Fruit fly (Drosophila melanogaster): Measurements from ENCODE around the gene CG46281.

Gene CG46281

DNA sequence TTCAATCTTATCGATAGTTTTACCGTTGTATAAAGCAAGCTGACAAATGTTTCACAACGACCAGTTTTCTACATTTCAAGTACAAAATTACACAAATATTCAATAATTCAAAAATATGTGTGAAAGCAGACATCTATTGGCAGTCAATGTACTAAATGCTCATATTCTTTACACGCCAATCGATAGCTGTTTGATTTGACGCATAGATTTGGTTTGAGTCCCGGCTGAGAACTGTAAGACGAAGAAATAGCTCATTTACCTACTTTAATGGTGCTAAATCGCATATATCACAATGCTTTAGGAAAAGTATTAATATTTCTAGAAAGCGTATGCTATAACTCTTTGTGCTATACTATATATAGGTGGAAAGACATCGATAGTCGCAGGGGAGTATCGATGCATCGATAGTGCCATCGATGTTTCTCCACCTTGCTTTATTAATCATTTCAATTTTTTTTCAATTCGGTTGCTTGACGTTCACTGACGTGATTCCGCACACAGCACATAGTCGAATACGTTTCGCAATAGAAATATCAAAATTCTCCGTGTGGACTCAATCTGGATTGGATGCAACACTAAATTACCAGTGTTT lies 49.4 kb downstream of the CG46281 start, which contains the start of gene Paip2 (continued):
- peak; percentile 85 for TF ChIP-seq abd-A (tag; optimal IDR thresholded peaks at IDR 0.05)
- TF ChIP-seq Dll (GFP tag; IDR thresholded peaks at IDR 0.05; ENCODE audit: partially characterized antibody) = peak; percentile 99
- TF ChIP-seq CG34422 (GFP tag; IDR thresholded peaks at IDR 0.05) = no peak
- peak; percentile 67 for TF ChIP-seq CG17186 (GFP tag; optimal IDR thresholded peaks at IDR 0.05)
- TF ChIP-seq CG16863 (GFP tag; optimal IDR thresholded peaks at IDR 0.05) = no peak
- 0 out of 2 replicates have a peak, but pooled peaks have one; percentile 24 for TF ChIP-seq al (GFP tag; IDR thresholded peaks at IDR 0.05)
- peak; percentile 97 for TF ChIP-seq bbx (GFP tag; IDR thresholded peaks at IDR 0.05; ENCODE audit: partially characterized antibody)
- peak; percentile 95 for TF ChIP-seq E2f2 (GFP tag; IDR thresholded peaks at IDR 0.05)
- peak; percentile 1 for TF ChIP-seq CG8944 (GFP tag; optimal IDR thresholded peaks at IDR 0.05)
- TF ChIP-seq Xrp1 (GFP tag; IDR thresholded peaks at IDR 0.05) = no peak
- no peak for TF ChIP-seq Optix (GFP tag; IDR thresholded peaks at IDR 0.05)
- peak; percentile 97 for TF ChIP-seq Bgb (GFP tag; IDR thresholded peaks at IDR 0.05; ENCODE audit: partially characterized antibody)
- TF ChIP-seq CG31441 (GFP tag; IDR thresholded peaks at IDR 0.05) = 0 out of 2 replicates have a peak, but pooled peaks have one; percentile 19
- TF ChIP-seq CG11085 (GFP tag; IDR thresholded peaks at IDR 0.05) = no peak
- TF ChIP-seq sens (GFP tag) = peak; percentile 70
- no peak for TF ChIP-seq psq (GFP tag; optimal IDR thresholded peaks at IDR 0.05)
- no peak for TF ChIP-seq ATbp (GFP tag; optimal IDR thresholded peaks at IDR 0.05)
- peak; percentile 98 for TF ChIP-seq hbn (GFP tag; IDR thresholded peaks at IDR 0.05; ENCODE audit: partially characterized antibody)
- no peak for TF ChIP-seq CG10543 (GFP tag; optimal IDR thresholded peaks at IDR 0.05)
- peak; percentile 8 for TF ChIP-seq Hr3 (GFP tag; optimal IDR thresholded peaks at IDR 0.05)
- TF ChIP-seq Ets97D (GFP tag; optimal IDR thresholded peaks at IDR 0.05) = peak; percentile 79
- peak; percentile 99 for TF ChIP-seq sna (GFP tag; IDR thresholded peaks at IDR 0.05; ENCODE audit: partially characterized antibody)
- peak; percentile 88 for TF ChIP-seq CG18011 (GFP tag; optimal IDR thresholded peaks at IDR 0.05)
- TF ChIP-seq Doc3 (GFP tag; IDR thresholded peaks at IDR 0.05; ENCODE audit: partially characterized antibody) = peak; percentile 98
- no peak for TF ChIP-seq CG3281 (GFP tag; optimal IDR thresholded peaks at IDR 0.05)
- TF ChIP-seq CG12155 (GFP tag; optimal IDR thresholded peaks at IDR 0.05) = peak; percentile 9
- TF ChIP-seq D (optimal IDR thresholded peaks at IDR 0.05) = no peak
- no peak for TF ChIP-seq D (GFP tag; optimal IDR thresholded peaks at IDR 0.05)
- TF ChIP-seq unc-4 (GFP tag; IDR thresholded peaks at IDR 0.05; ENCODE audit: partially characterized antibody) = peak; percentile 98
- TF ChIP-seq CG15514 (GFP tag; optimal IDR thresholded peaks at IDR 0.05) = peak; percentile 67
- no peak for TF ChIP-seq NC2α (GFP tag; optimal IDR thresholded peaks at IDR 0.05)
- peak; percentile 79 for TF ChIP-seq Sin3A (optimal IDR thresholded peaks at IDR 0.05)
- peak; percentile 65; the same call in 1 of the 3 replicates for TF ChIP-seq CG2199 (GFP tag; IDR thresholded peaks at IDR 0.05)
- no peak for TF ChIP-seq btn (GFP tag; optimal IDR thresholded peaks at IDR 0.05)
- peak; percentile 40 for TF ChIP-seq CG10147 (GFP tag; optimal IDR thresholded peaks at IDR 0.05)
- TF ChIP-seq br (optimal IDR thresholded peaks at IDR 0.05) = no peak
- TF ChIP-seq Med (GFP tag) = peak; percentile 90
- no peak for TF ChIP-seq h (optimal IDR thresholded peaks at IDR 0.05)
- TF ChIP-seq Rfx (GFP tag; IDR thresholded peaks at IDR 0.05) = 0 out of 2 replicates have a peak, but pooled peaks have one; percentile 23
- peak; percentile 53 for TF ChIP-seq gfzf (GFP tag; optimal IDR thresholded peaks at IDR 0.05)
- TF ChIP-seq az2 (GFP tag; optimal IDR thresholded peaks at IDR 0.05) = no peak
- TF ChIP-seq CG1603 (tag; optimal IDR thresholded peaks at IDR 0.05) = peak; percentile 71
- TF ChIP-seq zen2 (GFP tag; IDR thresholded peaks at IDR 0.05; ENCODE audit: partially characterized antibody) = peak; percentile 98
- peak in 1 of 3 experiments; percentile 77 for TF ChIP-seq Stat92E (GFP tag; optimal IDR thresholded peaks at IDR 0.05)
- TF ChIP-seq vnd (GFP tag; IDR thresholded peaks at IDR 0.05; ENCODE audit: partially characterized antibody) = peak; percentile 98
- no peak for TF ChIP-seq dan (GFP tag; IDR thresholded peaks at IDR 0.05)
- TF ChIP-seq tll (GFP tag; optimal IDR thresholded peaks at IDR 0.05) = peak; percentile 2 to 56
- TF ChIP-seq Poxn (GFP tag; IDR thresholded peaks at IDR 0.05) = no peak
- peak; percentile 6 for TF ChIP-seq CG2120 (GFP tag; optimal IDR thresholded peaks at IDR 0.05)
- peak; percentile 1 for TF ChIP-seq Atf3 (GFP tag; optimal IDR thresholded peaks at IDR 0.05)

All from whole organism, embryonic.